Fruit fly (Drosophila melanogaster) whole organism, wandering third instar larva: ENCODE results near the gene ct.

ENCODE experiments used
- CG9705 ChIP-seq: fragments of 200-800 bp; sonication (Bioruptor generic); optimal IDR thresholded peaks from 2 replicates; lab custom pipeline; 2018; ENCODE audit warnings: missing biosample characterization, mild to moderate bottlenecking, missing genetic modification characterization
- N ChIP-seq: fragments of >200 bp; optimal IDR thresholded peaks from 2 replicates; lab custom pipeline; 2018; ENCODE audit warnings: missing biosample characterization, missing external identifiers, missing genetic modification characterization
- Vsx2 ChIP-seq: fragments of 200-300, 225-300 bp; sonication (Bioruptor generic); optimal IDR thresholded peaks from 2 replicates; lab custom pipeline; 2018; ENCODE audit warnings: missing biosample characterization, missing genetic modification characterization; ENCODE audit not compliant: partially characterized antibody
- sage ChIP-seq: fragments of 200-800 bp; sonication (Bioruptor generic); optimal IDR thresholded peaks from 2 replicates; lab custom pipeline; 2016; ENCODE audit warnings: missing biosample characterization, mild to moderate bottlenecking, missing genetic modification characterization
- usp ChIP-seq: fragments of >200 bp; optimal IDR thresholded peaks from 2 replicates; lab custom pipeline; 2017; ENCODE audit warnings: missing biosample characterization, missing genetic modification characterization

dm6 chrX:7617414-7617813 lies 9.2 kb downstream of the ct start:
- TF ChIP-seq usp (GFP tag; lab: Kevin White, UChicago) (no peak), sage (GFP tag; lab: Kevin White, UChicago) (no peak), N (GFP tag; lab: Kevin White, UChicago) (no peak), Vsx2 (GFP tag; lab: Kevin White, UChicago) (no peak), CG9705 (GFP tag; lab: Kevin White, UChicago) (no peak)
